Fruit fly (Drosophila melanogaster): ENCODE data around the gene promL.

The promL gene

dm6 chr3L:3081146-3081872 is 46.2 kb downstream of the promL start (continued):
- TF ChIP-seq slp2 (GFP tag; optimal IDR thresholded peaks at IDR 0.05): peak; percentile 94
- peak; percentile 96 for TF ChIP-seq CG16863 (GFP tag; optimal IDR thresholded peaks at IDR 0.05)
- TF ChIP-seq sisA (GFP tag; IDR thresholded peaks at IDR 0.05): peak; percentile 98
- TF ChIP-seq CG18262 (tag; optimal IDR thresholded peaks at IDR 0.05): peak; percentile 97
- peak; percentile 68 for TF ChIP-seq Scr (GFP tag; IDR thresholded peaks at IDR 0.05; ENCODE audit: partially characterized antibody)
- peak; percentile 96 for TF ChIP-seq CG10147 (GFP tag; optimal IDR thresholded peaks at IDR 0.05)
- TF ChIP-seq run (tag; optimal IDR thresholded peaks at IDR 0.05): peak; percentile 98
- peak; percentile 91 for TF ChIP-seq YL-1 (GFP tag; optimal IDR thresholded peaks at IDR 0.05)
- TF ChIP-seq bigmax (GFP tag; optimal IDR thresholded peaks at IDR 0.05): peak; percentile 78
- TF ChIP-seq phol (tag; optimal IDR thresholded peaks at IDR 0.05): peak; percentile 96
- peak; percentile 68 for TF ChIP-seq pfk (GFP tag; optimal IDR thresholded peaks at IDR 0.05)
- peak; percentile 97 for TF ChIP-seq sr (GFP tag; IDR thresholded peaks at IDR 0.05)
- peak; percentile 99 for TF ChIP-seq CG4707 (GFP tag; optimal IDR thresholded peaks at IDR 0.05)
- peak; percentile 99 for TF ChIP-seq Fer3 (tag; optimal IDR thresholded peaks at IDR 0.05)
- TF ChIP-seq ash1 (GFP tag; optimal IDR thresholded peaks at IDR 0.05): peak; percentile 77
- peak; percentile 97 for TF ChIP-seq cato (GFP tag; optimal IDR thresholded peaks at IDR 0.05; ENCODE audit: borderline replicate concordance)
- TF ChIP-seq gce (GFP tag; IDR thresholded peaks at IDR 0.05): peak; percentile 97
- TF ChIP-seq CG9215 (GFP tag; IDR thresholded peaks at IDR 0.05): peak; percentile 96
- TF ChIP-seq ase (GFP tag; IDR thresholded peaks at IDR 0.05): peak; percentile 98
- TF ChIP-seq HHEX (GFP tag; optimal IDR thresholded peaks at IDR 0.05): peak; percentile 99
- TF ChIP-seq CHES-1-like (GFP tag; optimal IDR thresholded peaks at IDR 0.05): peak; percentile 95
- TF ChIP-seq HLHmδ (GFP tag; optimal IDR thresholded peaks at IDR 0.05): peak; percentile 31
- TF ChIP-seq Meics (GFP tag; optimal IDR thresholded peaks at IDR 0.05): peak; percentile 99
- peak; percentile 66 for TF ChIP-seq fd102C (GFP tag; optimal IDR thresholded peaks at IDR 0.05)
- TF ChIP-seq corto (GFP tag; optimal IDR thresholded peaks at IDR 0.05): peak; percentile 99
- peak; percentile 83 to 86 for TF ChIP-seq Trl (optimal IDR thresholded peaks at IDR 0.05)
- peak; percentile 97 for TF ChIP-seq Trl (GFP tag; optimal IDR thresholded peaks at IDR 0.05)
- TF ChIP-seq fd96Cb (tag; optimal IDR thresholded peaks at IDR 0.05): peak; percentile 98
- TF ChIP-seq CG12236 (GFP tag; optimal IDR thresholded peaks at IDR 0.05): peak; percentile 88
- TF ChIP-seq CG11093 (GFP tag; IDR thresholded peaks at IDR 0.05): peak; percentile 96
- peak; percentile 97 for TF ChIP-seq fd3F (GFP tag; optimal IDR thresholded peaks at IDR 0.05)
- peak; percentile 97 for TF ChIP-seq sens-2 (GFP tag; IDR thresholded peaks at IDR 0.05)
- TF ChIP-seq amos (GFP tag; IDR thresholded peaks at IDR 0.05; ENCODE audit: partially characterized antibody): peak; percentile 58; the same call in 1 of the 2 replicates
- peak; percentile 99 for TF ChIP-seq CG15269 (tag; optimal IDR thresholded peaks at IDR 0.05)
- peak; percentile 97 for TF ChIP-seq fd64A (GFP tag; optimal IDR thresholded peaks at IDR 0.05)
- peak; percentile 94 for TF ChIP-seq slou (GFP tag; optimal IDR thresholded peaks at IDR 0.05)
- peak; percentile 99 for TF ChIP-seq CG13296 (GFP tag; optimal IDR thresholded peaks at IDR 0.05)
- peak; percentile 90 for TF ChIP-seq sna (GFP tag; IDR thresholded peaks at IDR 0.05; ENCODE audit: partially characterized antibody)
- peak; percentile 98 for TF ChIP-seq CG13775 (GFP tag; optimal IDR thresholded peaks at IDR 0.05)
- peak; percentile 93 for TF ChIP-seq CG10274 (GFP tag; optimal IDR thresholded peaks at IDR 0.05)
- TF ChIP-seq CG14441 (GFP tag; IDR thresholded peaks at IDR 0.05): peak; percentile 99
- peak; percentile 95 for TF ChIP-seq CG14710 (tag; optimal IDR thresholded peaks at IDR 0.05)
- TF ChIP-seq gcm (GFP tag; optimal IDR thresholded peaks at IDR 0.05): peak; percentile 99
- TF ChIP-seq Camta (GFP tag; optimal IDR thresholded peaks at IDR 0.05): peak; percentile 94
- TF ChIP-seq CG32767 (GFP tag; IDR thresholded peaks at IDR 0.05): peak; percentile 99
- TF ChIP-seq cad (GFP tag; optimal IDR thresholded peaks at IDR 0.05): peak; percentile 49
- peak; percentile 98 for TF ChIP-seq B-H1 (GFP tag; IDR thresholded peaks at IDR 0.05)
- TF ChIP-seq p53 (GFP tag; optimal IDR thresholded peaks at IDR 0.05): peak; percentile 90
- peak; percentile 98 for TF ChIP-seq tgo (GFP tag; IDR thresholded peaks at IDR 0.05)
